Worm (Caenorhabditis elegans): ENCODE measurements around the gene clec-1.

The clec-1 gene

ce11 chrV:5687115-5687979 is 12.6 kb upstream of the clec-1 start, which contains the start of gene F25B4.7:
Gene F25B4.7, minus strand, starts transcription at chrV:5687226.
- TF ChIP-seq unc-42 (tag; optimal IDR thresholded peaks at IDR 0.05) (peak; percentile 11), fkh-10 (GFP tag; optimal IDR thresholded peaks at IDR 0.05) (no peak)

- TF ChIP-seq nfya-1 (tag; optimal IDR thresholded peaks at IDR 0.05) = no peak
Measured at ce11 chrV:5691665-5692407, 8.1 kb upstream of the clec-1 start, which contains the start of gene F25B4.8. Gene F25B4.8, minus strand, starts transcription at chrV:5691715.

- no peak for TF ChIP-seq sox-2 (GFP tag; IDR thresholded peaks at IDR 0.05)
- TF ChIP-seq pax-1 (tag; optimal IDR thresholded peaks at IDR 0.05) = no peak
- no peak for TF ChIP-seq pha-4 (tag; optimal IDR thresholded peaks at IDR 0.05)
- TF ChIP-seq mec-3 (tag; optimal IDR thresholded peaks at IDR 0.05; ENCODE audit: borderline replicate concordance) = no peak
- TF ChIP-seq hlh-15 (tag; optimal IDR thresholded peaks at IDR 0.05) = no peak
- no peak for TF ChIP-seq ceh-22 (tag; optimal IDR thresholded peaks at IDR 0.05)
- no peak for TF ChIP-seq ceh-30 (tag; optimal IDR thresholded peaks at IDR 0.05)
- TF ChIP-seq pha-2 (tag; optimal IDR thresholded peaks at IDR 0.05) = no peak
Measured at ce11 chrV:5693595-5693994, 6.4 kb upstream of the clec-1 start.

ce11 chrV:5695635-5696034 is 4.3 kb upstream of the clec-1 start:
- TF ChIP-seq nfya-1 (tag; optimal IDR thresholded peaks at IDR 0.05) = no peak
- no peak for TF ChIP-seq K02D7.2 (tag; optimal IDR thresholded peaks at IDR 0.05)
- no peak for TF ChIP-seq ceh-30 (tag; optimal IDR thresholded peaks at IDR 0.05)
- no peak for TF ChIP-seq unc-42 (tag; optimal IDR thresholded peaks at IDR 0.05)
- TF ChIP-seq ceh-45 (GFP tag; IDR thresholded peaks at IDR 0.05) = no peak
- TF ChIP-seq lin-11 (tag; optimal IDR thresholded peaks at IDR 0.05) = no peak
- TF ChIP-seq che-1 (tag; optimal IDR thresholded peaks at IDR 0.05) = no peak
- TF ChIP-seq sox-2 (GFP tag; IDR thresholded peaks at IDR 0.05) = no peak
- no peak for TF ChIP-seq ama-1 (optimal IDR thresholded peaks at IDR 0.05)
- no peak for TF ChIP-seq hlh-6 (tag; optimal IDR thresholded peaks at IDR 0.05)
- no peak for TF ChIP-seq nhr-11 (tag; optimal IDR thresholded peaks at IDR 0.05)

- TF ChIP-seq pha-2 (tag; optimal IDR thresholded peaks at IDR 0.05) = no peak
- no peak for TF ChIP-seq nhr-11 (tag; optimal IDR thresholded peaks at IDR 0.05)
- TF ChIP-seq ceh-45 (GFP tag; IDR thresholded peaks at IDR 0.05) = no peak
- TF ChIP-seq madf-2 (tag; optimal IDR thresholded peaks at IDR 0.05) = no peak
- no peak for TF ChIP-seq mec-3 (tag; optimal IDR thresholded peaks at IDR 0.05; ENCODE audit: borderline replicate concordance)
- no peak for TF ChIP-seq gmeb-2 (tag; optimal IDR thresholded peaks at IDR 0.05)
- TF ChIP-seq lim-6 (tag; optimal IDR thresholded peaks at IDR 0.05) = no peak
- TF ChIP-seq C38D4.7 (GFP tag; optimal IDR thresholded peaks at IDR 0.05) = no peak
- no peak for TF ChIP-seq Y22D7AL.16 (tag; optimal IDR thresholded peaks at IDR 0.05)
- no peak for TF ChIP-seq dve-1 (tag; optimal IDR thresholded peaks at IDR 0.05)
- no peak for TF ChIP-seq ceh-34 (tag; optimal IDR thresholded peaks at IDR 0.05)
- no peak for TF ChIP-seq ahr-1 (tag; optimal IDR thresholded peaks at IDR 0.05)
- TF ChIP-seq sox-2 (GFP tag; IDR thresholded peaks at IDR 0.05) = no peak
- no peak for TF ChIP-seq hlh-6 (tag; optimal IDR thresholded peaks at IDR 0.05)
- no peak for TF ChIP-seq hlh-13 (GFP tag; optimal IDR thresholded peaks at IDR 0.05)
- no peak for TF ChIP-seq unc-42 (tag; optimal IDR thresholded peaks at IDR 0.05)
- no peak for TF ChIP-seq rnt-1 (tag; optimal IDR thresholded peaks at IDR 0.05)
Measured at ce11 chrV:5696177-5696576, 3.8 kb upstream of the clec-1 start.

ce11 chrV:5697581-5697980 is 2.4 kb upstream of the clec-1 start:
- TF ChIP-seq ceh-6 (GFP tag; optimal IDR thresholded peaks at IDR 0.05) (no peak), unc-55 (GFP tag; optimal IDR thresholded peaks at IDR 0.05) (no peak), ceh-14 (tag; optimal IDR thresholded peaks at IDR 0.05) (no peak), C38D4.7 (GFP tag; optimal IDR thresholded peaks at IDR 0.05) (no peak), ceh-9 (tag; optimal IDR thresholded peaks at IDR 0.05) (no peak), hlh-15 (tag; optimal IDR thresholded peaks at IDR 0.05) (no peak), sox-4 (tag; optimal IDR thresholded peaks at IDR 0.05) (no peak)
